Fruit fly (Drosophila melanogaster): Measurements from ENCODE around the gene CG14294.

Gene CG14294

dm6 chr3R:18928346-18928917 lies 26.4 kb upstream of the CG14294 start, which contains the start of gene Mpc1 (continued):
- TF ChIP-seq CG2202 (tag; optimal IDR thresholded peaks at IDR 0.05) (no peak), Fer1 (GFP tag; optimal IDR thresholded peaks at IDR 0.05) (peak; percentile 22), gt (GFP tag; IDR thresholded peaks at IDR 0.05) (no peak), CG10959 (GFP tag; IDR thresholded peaks at IDR 0.05) (no peak), ro (GFP tag; IDR thresholded peaks at IDR 0.05) (no peak), rib (GFP tag; IDR thresholded peaks at IDR 0.05) (no peak)

DNA sequence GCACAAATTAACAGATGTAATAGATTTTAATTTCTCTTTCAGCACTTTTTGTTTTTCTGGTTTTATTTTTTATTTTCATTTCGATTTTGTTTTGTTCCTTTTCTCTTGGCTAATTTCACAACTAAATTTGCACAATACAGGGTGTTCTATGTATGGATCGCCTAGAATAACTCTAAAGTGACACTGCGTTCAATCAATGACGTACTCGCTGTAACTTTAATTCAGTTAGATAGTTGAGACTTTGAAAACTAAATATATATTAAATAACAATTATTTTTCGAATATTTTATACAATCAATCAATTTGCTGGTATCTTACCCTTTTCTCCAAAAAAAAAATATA lies 22.5 kb upstream of the CG14294 start:
- TF ChIP-seq C15 (GFP tag; IDR thresholded peaks at IDR 0.05) (no peak), CG6254 (GFP tag; optimal IDR thresholded peaks at IDR 0.05) (peak; percentile 94), Poxn (GFP tag; IDR thresholded peaks at IDR 0.05) (no peak)

DNA sequence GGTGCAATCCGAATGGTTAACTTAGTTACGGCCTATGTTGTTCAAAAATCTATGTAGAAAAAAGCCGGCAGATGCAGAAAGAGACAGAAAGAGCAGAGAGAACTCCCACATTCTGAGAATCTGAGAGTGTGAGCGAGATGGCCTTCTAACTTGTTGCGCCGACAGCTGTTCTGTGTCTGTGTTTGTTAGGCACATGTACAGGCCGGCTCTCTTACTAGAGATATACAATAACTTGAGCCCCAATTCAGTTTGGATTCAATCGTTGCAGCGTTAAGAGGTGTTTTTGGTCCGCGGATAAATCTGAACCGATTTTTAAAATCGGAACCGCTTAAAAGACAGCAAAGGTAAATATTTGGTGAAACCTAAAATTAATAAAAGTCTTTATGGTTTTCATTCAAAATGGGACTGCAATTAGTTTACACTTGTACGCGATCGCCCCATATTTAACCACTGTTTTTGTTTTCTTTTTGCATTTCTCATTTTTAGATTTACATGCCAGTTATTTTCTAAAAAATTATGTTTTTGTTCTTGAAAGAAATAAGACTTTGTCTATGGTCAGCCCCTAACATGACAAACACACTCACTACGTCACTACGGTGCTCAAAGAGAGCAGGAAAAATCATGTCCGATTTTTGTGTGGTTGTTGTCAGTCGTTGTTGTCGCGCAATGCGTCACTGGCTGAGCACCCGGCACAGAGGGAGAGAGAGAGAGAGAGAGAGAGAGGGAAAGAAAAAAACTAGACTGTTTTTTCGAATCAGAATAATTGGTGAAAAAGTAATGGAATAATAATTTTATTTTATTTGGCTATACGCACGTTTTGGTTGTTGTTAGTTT lies 22.0 kb upstream of the CG14294 start:
- TF ChIP-seq dan (GFP tag; IDR thresholded peaks at IDR 0.05), result no peak
- TF ChIP-seq NC2α (GFP tag; optimal IDR thresholded peaks at IDR 0.05), result no peak
- TF ChIP-seq CG10209 (GFP tag; optimal IDR thresholded peaks at IDR 0.05), result no peak
- no peak for TF ChIP-seq D (optimal IDR thresholded peaks at IDR 0.05)
- TF ChIP-seq D (GFP tag; optimal IDR thresholded peaks at IDR 0.05), result no peak
- no peak for TF ChIP-seq Hr51 (GFP tag; optimal IDR thresholded peaks at IDR 0.05)
- no peak for TF ChIP-seq CG12744 (GFP tag; optimal IDR thresholded peaks at IDR 0.05)
- TF ChIP-seq Xbp1 (GFP tag; optimal IDR thresholded peaks at IDR 0.05), result no peak
- TF ChIP-seq NK7.1 (GFP tag; optimal IDR thresholded peaks at IDR 0.05), result no peak
- TF ChIP-seq CG5245 (GFP tag; optimal IDR thresholded peaks at IDR 0.05), result no peak
- no peak for TF ChIP-seq CG10654 (GFP tag; optimal IDR thresholded peaks at IDR 0.05)
- TF ChIP-seq pum (GFP tag; optimal IDR thresholded peaks at IDR 0.05), result no peak
- no peak for TF ChIP-seq stwl (tag; optimal IDR thresholded peaks at IDR 0.05)
- TF ChIP-seq nom (GFP tag; optimal IDR thresholded peaks at IDR 0.05), result no peak
- TF ChIP-seq CG4424 (GFP tag; optimal IDR thresholded peaks at IDR 0.05), result no peak
- TF ChIP-seq CG9215 (GFP tag; IDR thresholded peaks at IDR 0.05), result no peak
- peak; percentile 24 for TF ChIP-seq CG15479 (GFP tag; optimal IDR thresholded peaks at IDR 0.05)
- TF ChIP-seq gcm (GFP tag; optimal IDR thresholded peaks at IDR 0.05), result no peak
- TF ChIP-seq CG1603 (tag; optimal IDR thresholded peaks at IDR 0.05), result no peak
- no peak for TF ChIP-seq grn (GFP tag; optimal IDR thresholded peaks at IDR 0.05)
- TF ChIP-seq CG4730 (GFP tag; IDR thresholded peaks at IDR 0.05), result no peak
- TF ChIP-seq CG11560 (tag; IDR thresholded peaks at IDR 0.05), result no peak
- TF ChIP-seq CG15696 (tag; optimal IDR thresholded peaks at IDR 0.05), result no peak
- no peak for TF ChIP-seq CG17359 (tag; optimal IDR thresholded peaks at IDR 0.05)
- no peak for TF ChIP-seq Fer1 (GFP tag; optimal IDR thresholded peaks at IDR 0.05)
- TF ChIP-seq sr (GFP tag; IDR thresholded peaks at IDR 0.05), result no peak
- no peak for TF ChIP-seq slbo (GFP tag; IDR thresholded peaks at IDR 0.05)
- TF ChIP-seq CG10543 (GFP tag; optimal IDR thresholded peaks at IDR 0.05), result no peak
- no peak for TF ChIP-seq CG7271 (tag; optimal IDR thresholded peaks at IDR 0.05)
- peak; percentile 10 for TF ChIP-seq shn (GFP tag; optimal IDR thresholded peaks at IDR 0.05)
- no peak for TF ChIP-seq unpg (GFP tag; optimal IDR thresholded peaks at IDR 0.05)
- TF ChIP-seq E2f2 (GFP tag; IDR thresholded peaks at IDR 0.05), result no peak
- TF ChIP-seq Sox102F (GFP tag; optimal IDR thresholded peaks at IDR 0.05), result no peak
- no peak for TF ChIP-seq MTF-1 (GFP tag; optimal IDR thresholded peaks at IDR 0.05; ENCODE audit: borderline replicate concordance)
- TF ChIP-seq CG10979 (tag; optimal IDR thresholded peaks at IDR 0.05), result no peak
- TF ChIP-seq CG2678 (tag; optimal IDR thresholded peaks at IDR 0.05), result no peak
- TF ChIP-seq org-1 (GFP tag; optimal IDR thresholded peaks at IDR 0.05), result no peak
- TF ChIP-seq CG17829 (tag; optimal IDR thresholded peaks at IDR 0.05), result no peak

Data from whole organism, embryonic.